Fruit fly (Drosophila melanogaster) whole organism, wandering third instar larva: ENCODE results near the gene CG1024.

ENCODE experiments used
- Abd-B ChIP-seq: fragments of >200 bp; optimal IDR thresholded peaks from 2 replicates; lab custom pipeline; 2017; ENCODE audit warnings: missing biosample characterization, missing genetic modification characterization
- CG9705 ChIP-seq: fragments of 200-800 bp; sonication (Bioruptor generic); optimal IDR thresholded peaks from 2 replicates; lab custom pipeline; 2018; ENCODE audit warnings: missing biosample characterization, mild to moderate bottlenecking, missing genetic modification characterization
- GATAd ChIP-seq: sonication (Bioruptor generic); optimal IDR thresholded peaks from 2 replicates; lab custom pipeline; 2016; ENCODE audit warnings: missing biosample characterization, missing genetic modification characterization
- Hnf4 ChIP-seq: fragments of 200-800 bp; sonication (Bioruptor generic); optimal IDR thresholded peaks from 2 replicates; lab custom pipeline; 2016; ENCODE audit warnings: missing biosample characterization, mild to moderate bottlenecking, missing genetic modification characterization
- br ChIP-seq: fragments of 200-800 bp; sonication (Bioruptor generic); optimal IDR thresholded peaks from 2 replicates; lab custom pipeline; 2016; ENCODE audit warnings: missing biosample characterization, missing genetic modification characterization
- dl ChIP-seq, 2 experiments: fragments of 175-275, 200-275 bp in 1 of 2; fragments of 200-275 bp in 1 of 2; sonication (Bioruptor generic); optimal IDR thresholded peaks; lab custom pipeline; 2018; ENCODE audit warnings: mild to moderate bottlenecking in 2 of 2, missing biosample characterization in 2 of 2, missing genetic modification characterization in 2 of 2, moderate library complexity in 2 of 2; ENCODE audit not compliant: partially characterized antibody in 2 of 2, insufficient read depth in 1 of 2
- dmrt93B ChIP-seq: fragments of 200-800 bp; sonication (Bioruptor generic); optimal IDR thresholded peaks from 2 replicates; lab custom pipeline; 2018; ENCODE audit warnings: missing biosample characterization, mild to moderate bottlenecking, missing genetic modification characterization
- h ChIP-seq: fragments of 200-800 bp; sonication (Bioruptor generic); optimal IDR thresholded peaks from 3 replicates; lab custom pipeline; 2016; ENCODE audit warnings: missing biosample characterization, mild to moderate bottlenecking, missing genetic modification characterization
- jim ChIP-seq: fragments of 175-275, 200-325 bp; sonication (Bioruptor generic); optimal IDR thresholded peaks from 2 replicates; lab custom pipeline; 2016; ENCODE audit warnings: missing biosample characterization, mild to moderate bottlenecking, missing genetic modification characterization
- psq ChIP-seq: fragments of 200-800 bp; sonication (Bioruptor generic); optimal IDR thresholded peaks from 3 replicates; lab custom pipeline; 2017; ENCODE audit warnings: missing biosample characterization, mild to moderate bottlenecking, missing genetic modification characterization, moderate library complexity
- rgr ChIP-seq: fragments of 200-800 bp; sonication (Bioruptor generic); optimal IDR thresholded peaks from 3 replicates; lab custom pipeline; 2016; ENCODE audit warnings: missing biosample characterization, mild to moderate bottlenecking, missing genetic modification characterization
- sage ChIP-seq: fragments of 200-800 bp; sonication (Bioruptor generic); optimal IDR thresholded peaks from 2 replicates; lab custom pipeline; 2016; ENCODE audit warnings: missing biosample characterization, mild to moderate bottlenecking, missing genetic modification characterization
- sv ChIP-seq: fragments of 200-800 bp; sonication (Bioruptor generic); optimal IDR thresholded peaks from 3 replicates; lab custom pipeline; 2016; ENCODE audit warnings: missing biosample characterization, missing genetic modification characterization

DNA sequence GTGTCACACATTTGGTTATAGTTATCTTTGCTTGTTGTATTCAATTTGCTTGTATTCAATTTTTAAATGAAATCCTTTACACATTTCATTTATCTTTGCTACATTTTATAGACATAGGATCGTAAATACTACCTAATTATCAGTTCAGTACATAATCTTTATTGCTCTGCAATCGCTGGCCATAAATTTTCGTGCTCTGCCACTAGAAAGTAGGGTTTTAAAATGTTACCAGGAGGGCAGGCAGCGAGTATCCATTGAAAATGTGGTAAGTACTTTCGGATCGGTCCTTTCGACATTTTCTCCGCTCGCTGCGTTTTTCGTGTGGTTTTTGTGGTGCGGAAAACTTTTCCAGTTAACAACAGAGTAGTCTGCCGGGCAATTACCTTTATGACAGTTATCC, 19.2 kb upstream of the CG1024 start:
- no peak for TF ChIP-seq Hnf4 (GFP tag; lab: Kevin White, UChicago)
- no peak for TF ChIP-seq GATAd
- TF ChIP-seq CG9705 = no peak
- no peak for TF ChIP-seq dl (GFP tag; optimal IDR thresholded peaks at IDR 0.05; lab: Kevin White, UChicago; ENCODE audit: insufficient read depth in 1 of 2, partially characterized antibody in 2 of 2)
- TF ChIP-seq rgr = no peak
- TF ChIP-seq Abd-B (GFP tag; lab: Kevin White, UChicago) = no peak
- TF ChIP-seq sv (GFP tag; lab: Kevin White, UChicago) = no peak
- no peak for TF ChIP-seq jim (GFP tag; lab: Kevin White, UChicago)
- no peak for TF ChIP-seq h
- TF ChIP-seq br (GFP tag; lab: Kevin White, UChicago) = no peak
- TF ChIP-seq psq = no peak
- no peak for TF ChIP-seq dmrt93B
- TF ChIP-seq sage = no peak
